Worm (Caenorhabditis elegans): ENCODE measurements around the gene Y66D12A.10.

Y66D12A.10 gene

DNA sequence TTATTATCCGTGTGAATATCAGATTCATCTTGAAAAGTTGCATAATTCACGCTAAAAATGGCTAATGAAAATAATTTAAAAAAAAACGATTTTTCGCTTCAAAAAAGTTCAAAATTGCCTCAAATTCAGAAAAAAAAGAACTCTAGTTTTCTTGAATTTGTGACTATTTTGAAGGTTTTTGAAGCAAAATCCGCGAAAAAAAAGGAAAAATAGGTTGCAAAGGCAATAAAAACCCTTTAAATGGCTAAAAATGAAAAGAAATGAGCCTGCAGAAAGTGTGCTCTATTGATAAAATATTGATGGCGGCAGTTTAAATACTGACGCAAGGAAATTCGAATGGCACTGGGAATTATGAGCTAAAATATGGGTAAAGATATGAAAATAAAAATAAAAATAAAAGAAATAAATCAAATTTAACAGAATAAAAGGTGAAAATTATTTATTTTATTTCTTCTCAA is 14.8 kb downstream of the Y66D12A.10 start, which contains the start of gene Y66D12A.7:
TSS of gene Y66D12A.7 (minus strand) at position 51 of the 458 bp plus-strand sequence.
- TF ChIP-seq lin-54 (GFP tag; optimal IDR thresholded peaks at IDR 0.05) (peak; percentile 79), lsy-27 (tag; optimal IDR thresholded peaks at IDR 0.05; ENCODE audit: borderline replicate concordance, insufficient read depth) (no peak), hmg-1.2 (GFP tag; IDR thresholded peaks at IDR 0.05) (no peak), athp-1 (tag; optimal IDR thresholded peaks at IDR 0.05) (peak; percentile 62), lin-35 (GFP tag; optimal IDR thresholded peaks at IDR 0.05) (peak in 1 of 3 experiments; percentile 17), cebp-1 (GFP tag; IDR thresholded peaks at IDR 0.05) (no peak), cebp-1 (tag; optimal IDR thresholded peaks at IDR 0.05) (no peak), sptf-2 (GFP tag; optimal IDR thresholded peaks at IDR 0.05) (no peak), ceh-100 (GFP tag; IDR thresholded peaks at IDR 0.05) (no peak), mcd-1 (GFP tag; IDR thresholded peaks at IDR 0.05) (peak; percentile 73), B0336.3 (GFP tag; IDR thresholded peaks at IDR 0.05) (0 out of 2 replicates have a peak, but pooled peaks have one; percentile 13), D2030.7 (GFP tag; IDR thresholded peaks at IDR 0.05) (0 out of 2 replicates have a peak, but pooled peaks have one; percentile 17), efl-1 (GFP tag; optimal IDR thresholded peaks at IDR 0.05) (peak; percentile 67), dpl-1 (GFP tag; optimal IDR thresholded peaks at IDR 0.05) (peak; percentile 5), attf-6 (GFP tag; IDR thresholded peaks at IDR 0.05) (no peak)

DNA sequence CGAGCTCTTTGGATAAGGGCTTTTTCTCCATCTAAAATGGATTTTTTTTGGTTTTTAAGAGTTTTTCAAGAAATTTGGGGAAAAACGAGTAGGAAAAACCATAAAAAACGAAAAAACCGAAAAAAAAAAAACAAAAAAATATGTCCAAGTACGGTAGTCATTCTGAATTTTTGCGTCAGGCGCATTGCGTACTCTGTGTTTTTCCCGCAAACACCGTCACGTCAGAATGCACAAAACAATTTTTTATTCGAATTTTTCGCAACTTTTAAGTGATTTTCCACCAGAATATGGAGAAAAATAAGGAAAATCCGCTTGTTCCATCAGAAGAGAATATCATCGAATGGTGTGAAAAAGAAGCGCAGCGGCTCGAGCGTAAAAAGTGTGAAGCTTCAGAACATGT is 15.7 kb downstream of the Y66D12A.10 start, which contains the start of the genes Y66D12A.6 and ceh-92:
TSS of gene Y66D12A.6 (minus strand) at position 31 of the 400 bp plus-strand sequence.
TSS of gene ceh-92 (plus strand) at position 229 of the 400 bp plus-strand sequence.
- TF ChIP-seq let-607 (tag; optimal IDR thresholded peaks at IDR 0.05) (no peak), ceh-27 (GFP tag; optimal IDR thresholded peaks at IDR 0.05) (no peak), sdz-38 (tag; optimal IDR thresholded peaks at IDR 0.05) (no peak), Y56A3A.18 (GFP tag; IDR thresholded peaks at IDR 0.05) (no peak), lin-35 (GFP tag; optimal IDR thresholded peaks at IDR 0.05) (no peak), tlf-1 (GFP tag; optimal IDR thresholded peaks at IDR 0.05) (no peak), Y53F4B.3 (GFP tag; IDR thresholded peaks at IDR 0.05) (no peak), nhr-90 (tag; optimal IDR thresholded peaks at IDR 0.05) (no peak), ceh-40 (GFP tag; IDR thresholded peaks at IDR 0.05) (no peak), ekl-4 (GFP tag; IDR thresholded peaks at IDR 0.05) (no peak), nhr-80 (tag; optimal IDR thresholded peaks at IDR 0.05) (no peak), hlh-12 (tag; optimal IDR thresholded peaks at IDR 0.05) (no peak), pbrm-1 (GFP tag; IDR thresholded peaks at IDR 0.05) (no peak), snpc-1.3 (tag; optimal IDR thresholded peaks at IDR 0.05; ENCODE audit: insufficient read depth) (peak; percentile 37), ztf-25 (GFP tag; IDR thresholded peaks at IDR 0.05) (no peak), akir-1 (GFP tag; optimal IDR thresholded peaks at IDR 0.05) (no peak), ets-4 (GFP tag; optimal IDR thresholded peaks at IDR 0.05) (no peak), attf-6 (GFP tag; IDR thresholded peaks at IDR 0.05) (no peak), ceh-58 (GFP tag; IDR thresholded peaks at IDR 0.05) (no peak), ama-1 (optimal IDR thresholded peaks at IDR 0.05) (no peak), ama-1 (GFP tag; optimal IDR thresholded peaks at IDR 0.05) (no peak), C17E4.6 (GFP tag; IDR thresholded peaks at IDR 0.05) (no peak), ccch-3 (GFP tag; optimal IDR thresholded peaks at IDR 0.05) (no peak), F10E7.11 (tag; optimal IDR thresholded peaks at IDR 0.05) (no peak), lag-1 (GFP tag; IDR thresholded peaks at IDR 0.05) (no peak), zfh-2 (GFP tag; conservative IDR thresholded peaks at IDR 0.05) (no peak), F37B4.10 (GFP tag; IDR thresholded peaks at IDR 0.05) (no peak), F39B2.1 (GFP tag; IDR thresholded peaks at IDR 0.05) (no peak), F52B5.7 (tag; optimal IDR thresholded peaks at IDR 0.05) (no peak), sptf-2 (GFP tag; optimal IDR thresholded peaks at IDR 0.05) (no peak), lin-40 (tag; optimal IDR thresholded peaks at IDR 0.05) (no peak), Y67H2A.10 (GFP tag; conservative IDR thresholded peaks at IDR 0.05) (no peak), lsy-27 (tag; optimal IDR thresholded peaks at IDR 0.05; ENCODE audit: borderline replicate concordance, insufficient read depth) (no peak), mcd-1 (GFP tag; IDR thresholded peaks at IDR 0.05) (peak; percentile 49; the same call in 1 of the 2 replicates), T07F8.4 (tag; optimal IDR thresholded peaks at IDR 0.05) (no peak), madf-10 (tag; optimal IDR thresholded peaks at IDR 0.05) (no peak), nhr-120 (GFP tag; IDR thresholded peaks at IDR 0.05) (no peak), ztf-26 (tag; optimal IDR thresholded peaks at IDR 0.05) (no peak)

Measured in whole organism, young adult.